Fruit fly (Drosophila melanogaster) whole organism: Measurements from ENCODE around the gene CG16998.

Experiments used
- CG8478 ChIP-seq: fragments of >200 bp; optimal IDR thresholded peaks from 2 replicates; lab custom pipeline; 2018; ENCODE audit warnings: inconsistent platforms
- Dll ChIP-seq: fragments of >200 bp; optimal IDR thresholded peaks from 2 replicates; lab custom pipeline; 2017
- EcR ChIP-seq, 2 experiments: fragments of >200 bp; optimal IDR thresholded peaks; 2 replicates each; lab custom pipeline; 2017; ENCODE audit warnings: missing biosample characterization in 2 of 2, missing genetic modification characterization in 2 of 2, missing genetic modification reagents in 2 of 2
- pan ChIP-seq: fragments of >200 bp; optimal IDR thresholded peaks from 2 replicates; lab custom pipeline; 2017
- psq ChIP-seq: fragments of >200 bp; optimal IDR thresholded peaks from 2 replicates; lab custom pipeline; 2017
- usp ChIP-seq: fragments of >200 bp; optimal IDR thresholded peaks from 2 replicates; lab custom pipeline; 2017; ENCODE audit warnings: missing biosample characterization, missing genetic modification characterization, mixed read lengths

CG16998 gene

DNA sequence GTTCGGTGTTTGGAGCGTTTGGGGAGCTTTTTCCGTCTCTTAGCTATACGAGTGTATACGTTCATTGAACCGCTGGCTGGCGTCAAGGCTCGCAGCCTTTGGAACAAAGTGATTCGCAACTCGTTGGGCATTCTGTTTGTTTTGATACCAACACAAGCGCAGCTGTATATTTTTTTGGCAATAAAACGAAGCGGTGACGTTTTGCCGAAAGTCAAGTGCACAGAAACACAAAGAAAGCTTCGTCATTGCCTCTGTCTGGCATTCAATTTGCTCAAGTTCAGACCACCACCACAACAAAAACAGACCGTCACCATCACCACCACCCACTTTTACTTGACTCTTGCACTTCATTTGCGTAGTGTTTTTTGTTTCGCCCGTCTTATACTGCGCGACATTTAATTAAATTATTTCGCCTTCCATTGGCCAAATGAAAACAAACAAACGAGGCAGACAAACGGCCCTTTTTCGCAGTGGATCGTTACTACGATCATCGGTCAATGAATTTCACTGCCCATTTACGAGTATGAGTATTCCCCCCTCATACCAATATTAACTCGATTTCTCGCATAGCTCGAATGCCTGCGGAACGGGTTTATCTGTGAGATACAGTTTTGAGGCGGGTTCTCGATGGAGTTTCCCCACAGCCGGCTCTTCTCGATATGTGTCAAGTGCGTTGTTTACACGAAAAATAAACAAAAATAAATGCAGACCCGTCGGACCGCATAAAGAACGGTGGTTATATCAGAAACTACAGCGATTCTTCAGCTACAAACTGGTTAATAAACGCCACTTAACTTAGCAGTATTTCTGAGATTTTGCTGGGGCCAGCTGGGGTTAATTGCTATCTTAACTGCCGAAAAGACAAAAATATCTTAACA lies 8.9 kb downstream of the CG16998 start:
- peak in 1 of 2 experiments; percentile 15 for TF ChIP-seq EcR (GFP tag; optimal IDR thresholded peaks at IDR 0.05; lab: Kevin White, UChicago)
- no peak for TF ChIP-seq pan (lab: Kevin White, UChicago)

DNA sequence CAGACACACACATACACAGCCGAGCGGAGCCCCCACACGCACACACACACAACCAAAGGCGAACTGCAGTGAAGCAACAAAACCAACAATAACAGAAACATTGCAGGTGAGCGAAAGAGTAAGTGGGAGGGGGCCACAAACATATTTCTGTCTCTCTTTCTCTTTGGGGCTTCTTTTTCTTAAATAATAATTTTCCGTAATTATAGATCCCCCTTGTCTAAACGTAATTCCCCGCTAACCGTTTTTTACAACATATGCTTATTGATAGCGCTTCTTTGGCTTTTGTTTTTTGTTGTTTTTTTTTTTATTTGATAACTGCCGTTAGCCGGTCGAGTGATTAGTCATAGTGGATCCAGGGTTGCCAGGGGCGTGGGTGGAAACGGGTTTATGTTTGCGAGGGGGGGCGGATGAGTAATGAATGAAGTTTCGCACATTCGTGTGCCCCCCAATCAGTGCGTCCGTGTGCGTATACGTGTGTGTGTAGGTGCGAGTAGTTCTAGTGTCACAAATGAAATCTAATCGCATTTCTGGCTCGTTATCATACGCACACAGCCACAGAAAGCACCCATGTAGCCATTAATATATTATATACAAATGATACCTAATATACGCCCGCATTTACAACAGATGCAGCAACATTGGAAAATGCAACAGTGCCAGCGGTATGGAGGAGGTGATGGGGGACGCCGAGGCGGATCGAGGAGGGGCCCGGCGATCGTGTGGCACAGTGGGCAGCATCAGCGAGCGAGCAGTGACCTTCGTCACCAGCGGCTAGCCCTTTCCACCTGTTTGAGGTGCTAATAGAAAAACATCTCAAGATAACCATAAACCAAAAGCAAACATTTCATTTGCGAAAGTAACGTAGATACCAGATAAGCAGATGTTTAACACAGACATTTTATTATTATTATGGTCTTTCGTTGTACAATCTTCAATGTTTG lies 10.3 kb downstream of the CG16998 start:
- TF ChIP-seq usp (GFP tag; lab: Kevin White, UChicago) = no peak
- no peak for TF ChIP-seq psq (lab: Kevin White, UChicago)
- TF ChIP-seq CG8478 (lab: Kevin White, UChicago) = no peak
- TF ChIP-seq Dll (lab: Kevin White, UChicago) = no peak
- TF ChIP-seq pan (lab: Kevin White, UChicago) = no peak
- TF ChIP-seq EcR (GFP tag; optimal IDR thresholded peaks at IDR 0.05; lab: Kevin White, UChicago) = no peak

DNA sequence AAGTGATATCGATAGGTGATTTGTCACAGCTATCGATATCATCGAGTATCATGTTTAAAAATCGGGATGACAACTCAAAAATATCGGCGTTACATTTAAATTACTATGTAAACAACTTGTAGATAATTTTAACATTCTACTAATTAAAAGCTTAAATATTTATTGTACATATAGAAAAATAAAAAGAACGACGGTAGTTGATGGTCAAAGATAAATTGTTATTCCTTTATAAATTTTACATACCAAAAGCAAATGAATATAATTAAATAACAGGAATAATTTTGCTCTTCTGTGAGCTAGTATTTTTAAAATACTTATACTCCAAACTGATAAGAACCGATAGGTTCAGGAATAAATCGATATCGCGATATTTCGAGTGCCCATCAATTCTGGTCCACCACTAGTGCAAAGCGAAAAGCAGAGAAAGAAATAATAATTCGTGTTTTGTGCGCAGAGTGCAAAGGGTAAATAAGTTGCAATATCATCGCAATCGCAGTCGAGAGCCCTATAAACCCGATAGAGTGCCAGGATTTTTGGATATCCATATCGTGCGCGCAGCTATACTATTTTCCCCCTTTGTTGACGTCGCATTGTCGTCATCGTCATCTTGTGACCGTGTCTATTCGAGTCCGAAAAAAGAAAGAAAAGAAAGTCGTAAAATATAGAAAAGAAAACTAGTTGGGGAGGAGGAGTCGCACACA lies 11.1 kb downstream of the CG16998 start, which contains the start of gene lqf:
Gene lqf (plus strand): TSS at position 401 of the 701 bp plus-strand sequence.
- no peak for TF ChIP-seq CG8478 (lab: Kevin White, UChicago)
- no peak for TF ChIP-seq Dll (lab: Kevin White, UChicago)
- TF ChIP-seq usp (GFP tag; lab: Kevin White, UChicago) = no peak
- no peak for TF ChIP-seq psq (lab: Kevin White, UChicago)
- TF ChIP-seq pan (lab: Kevin White, UChicago) = no peak
- TF ChIP-seq EcR (GFP tag; optimal IDR thresholded peaks at IDR 0.05; lab: Kevin White, UChicago) = no peak

DNA sequence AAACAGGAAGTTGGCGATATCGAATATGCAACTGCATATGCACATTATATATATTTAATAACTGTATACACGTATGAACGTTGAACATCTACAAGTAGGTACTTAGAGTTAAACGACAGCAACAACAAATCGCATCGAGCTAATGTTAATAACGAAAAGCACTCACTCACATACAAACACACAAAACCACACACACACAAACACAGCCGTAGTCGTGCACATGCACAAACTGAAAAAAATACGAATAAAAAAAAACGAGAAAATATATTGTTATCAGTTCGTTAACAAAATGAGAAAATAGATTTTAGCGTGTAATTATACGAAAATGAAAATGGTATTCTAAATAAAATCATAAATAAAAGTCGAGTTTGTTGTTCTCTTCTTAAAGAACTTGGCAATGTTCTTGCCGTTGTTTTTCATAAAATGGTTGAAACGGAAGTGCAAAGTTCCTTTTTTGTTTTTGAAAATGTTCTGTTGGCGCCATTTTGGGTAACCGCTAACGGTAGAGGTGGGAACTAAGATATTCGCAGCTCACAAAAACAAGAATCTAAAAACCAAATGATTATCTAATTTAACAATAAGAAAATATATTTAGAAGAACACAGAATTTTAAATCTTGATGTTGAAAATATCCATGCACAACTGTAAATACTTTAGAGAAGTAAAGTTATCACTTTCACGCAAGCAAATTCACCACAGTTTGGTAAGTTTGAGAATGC lies 11.8 kb downstream of the CG16998 start:
- TF ChIP-seq pan (lab: Kevin White, UChicago) (no peak), usp (GFP tag; lab: Kevin White, UChicago) (no peak), EcR (GFP tag; optimal IDR thresholded peaks at IDR 0.05; lab: Kevin White, UChicago) (no peak), psq (lab: Kevin White, UChicago) (no peak), Dll (lab: Kevin White, UChicago) (no peak), CG8478 (lab: Kevin White, UChicago) (no peak)

DNA sequence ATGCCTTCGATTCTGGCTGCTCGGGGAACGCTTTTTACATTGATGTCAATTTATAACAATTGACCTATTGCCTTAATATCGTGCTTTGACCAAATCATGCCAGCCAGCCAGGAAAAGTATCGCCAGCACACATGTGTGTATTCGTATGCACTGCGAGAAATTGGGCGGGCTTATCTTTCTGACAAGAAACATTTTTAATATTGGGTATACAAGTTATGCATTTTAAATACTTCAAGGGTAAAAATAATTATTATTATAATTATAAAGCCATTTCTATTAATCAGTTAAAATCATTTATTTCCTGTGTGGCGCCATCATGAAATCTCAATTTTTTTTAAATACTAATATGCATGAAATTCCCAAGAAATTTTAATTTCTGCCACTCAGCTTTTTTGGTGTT lies 17.8 kb downstream of the CG16998 start:
- TF ChIP-seq CG8478 (lab: Kevin White, UChicago) (no peak), pan (lab: Kevin White, UChicago) (no peak), EcR (GFP tag; optimal IDR thresholded peaks at IDR 0.05; lab: Kevin White, UChicago) (no peak), Dll (lab: Kevin White, UChicago) (no peak), usp (GFP tag; lab: Kevin White, UChicago) (no peak), psq (lab: Kevin White, UChicago) (no peak)

DNA sequence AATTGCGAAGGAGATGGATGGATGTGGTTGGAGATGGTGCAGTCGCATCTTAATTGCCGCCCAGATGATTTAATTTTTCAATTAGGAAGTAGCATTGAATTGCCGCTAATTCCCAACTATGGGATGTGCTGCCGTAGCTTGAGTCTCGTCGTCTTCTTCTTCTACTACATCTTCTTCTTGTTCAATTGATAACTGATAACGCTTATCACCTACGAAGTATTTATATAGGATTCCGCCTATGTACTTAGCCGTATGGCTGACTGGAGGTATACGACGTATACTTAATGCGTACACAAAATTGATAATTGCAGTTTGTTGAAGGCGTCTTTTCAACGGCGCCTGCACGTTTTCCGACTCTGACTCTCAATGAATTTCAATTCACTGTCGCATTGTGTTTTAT lies 19.0 kb downstream of the CG16998 start:
- TF ChIP-seq usp (GFP tag; lab: Kevin White, UChicago) (no peak), pan (lab: Kevin White, UChicago) (no peak), EcR (GFP tag; optimal IDR thresholded peaks at IDR 0.05; lab: Kevin White, UChicago) (no peak), psq (lab: Kevin White, UChicago) (no peak), Dll (lab: Kevin White, UChicago) (no peak), CG8478 (lab: Kevin White, UChicago) (no peak)

DNA sequence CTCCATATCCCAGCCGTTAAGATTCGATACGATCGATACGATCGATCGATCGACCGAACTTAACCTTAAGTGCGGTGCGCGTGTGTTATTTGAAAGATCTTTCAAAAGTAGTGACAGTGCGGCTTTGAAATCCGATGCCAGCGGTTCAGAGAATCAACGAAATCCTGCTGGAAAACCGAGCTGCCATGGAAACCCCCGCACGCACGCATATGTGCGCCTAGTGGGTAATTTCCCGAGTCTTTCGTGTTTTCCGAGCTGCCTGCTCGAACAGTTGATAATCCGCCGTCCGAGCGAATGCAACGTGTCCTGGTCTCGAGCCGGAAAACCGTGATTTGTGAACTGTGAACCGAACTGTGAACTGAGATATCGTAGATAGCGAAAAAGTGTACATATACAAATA lies 20.4 kb downstream of the CG16998 start:
- TF ChIP-seq pan (lab: Kevin White, UChicago) (no peak), usp (GFP tag; lab: Kevin White, UChicago) (no peak), CG8478 (lab: Kevin White, UChicago) (no peak), EcR (GFP tag; optimal IDR thresholded peaks at IDR 0.05; lab: Kevin White, UChicago) (no peak), psq (lab: Kevin White, UChicago) (no peak), Dll (lab: Kevin White, UChicago) (no peak)

DNA sequence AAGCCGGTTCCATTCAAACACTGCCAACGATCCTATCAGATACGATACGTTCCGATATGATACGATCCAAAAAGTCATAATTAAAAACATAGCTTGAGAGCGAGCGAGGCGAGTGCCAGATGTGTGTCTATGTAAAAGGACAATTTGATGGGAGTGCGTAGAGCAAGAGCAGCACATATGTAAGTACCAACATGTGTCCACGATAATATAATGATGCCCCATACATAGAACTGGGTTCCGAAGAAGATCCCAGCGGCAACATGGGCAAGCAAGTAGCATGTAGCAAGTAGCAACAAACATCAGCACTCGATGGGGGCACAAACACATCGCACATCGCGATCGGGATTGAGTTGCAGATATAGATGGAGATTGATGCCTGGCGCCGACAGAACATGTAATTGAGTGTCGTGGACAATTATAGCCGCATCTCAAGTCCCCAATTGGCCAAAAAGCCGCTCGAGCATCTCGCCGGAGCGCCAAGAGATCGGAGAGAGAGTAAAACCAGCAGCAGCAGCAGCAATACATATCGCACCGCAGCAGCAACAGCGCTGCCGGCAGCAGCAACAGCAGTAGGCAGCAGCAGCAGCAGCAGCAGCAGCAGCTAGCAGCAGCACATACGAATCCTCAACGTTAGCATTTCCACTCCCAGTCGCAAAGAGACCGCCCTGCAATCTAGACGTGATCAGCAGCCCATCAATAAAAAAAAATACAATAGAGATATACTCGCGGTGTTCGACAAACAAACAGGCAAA lies 21.1 kb downstream of the CG16998 start, which contains the start of gene ltl:
Gene ltl (plus strand): TSS at position 647 of the 752 bp plus-strand sequence.
- no peak for TF ChIP-seq Dll (lab: Kevin White, UChicago)
- no peak for TF ChIP-seq pan (lab: Kevin White, UChicago)
- TF ChIP-seq EcR (GFP tag; optimal IDR thresholded peaks at IDR 0.05; lab: Kevin White, UChicago) = no peak
- TF ChIP-seq usp (GFP tag; lab: Kevin White, UChicago) = no peak
- TF ChIP-seq CG8478 (lab: Kevin White, UChicago) = no peak
- TF ChIP-seq psq (lab: Kevin White, UChicago) = no peak
